Worm (Caenorhabditis elegans) whole organism, young adult: Measurements from ENCODE around the gene fah-1.

ENCODE experiments used
- attf-6 ChIP-seq: fragments of 200-800 bp; sonication (Bioruptor generic); IDR thresholded peaks from 2 replicates; pipeline ENCODE4 v1.3.6; 2022; ENCODE audit warnings: missing genetic modification reagents, missing genetic modification characterization, missing compliant biosample characterization
- cebp-2 ChIP-seq: fragments of 200-800 bp; sonication (Bioruptor generic); IDR thresholded peaks from 2 replicates; pipeline ENCODE4 v1.3.6; 2022; ENCODE audit warnings: missing genetic modification characterization, missing compliant biosample characterization
- ceh-58 ChIP-seq: fragments of 200-800 bp; sonication (Bioruptor generic); IDR thresholded peaks from 2 replicates; pipeline ENCODE4 v1.3.6; 2022; ENCODE audit warnings: missing genetic modification characterization, missing compliant biosample characterization
- die-1 ChIP-seq: sonication (generic microtip); optimal IDR thresholded peaks from 2 replicates; lab custom pipeline; 2016; ENCODE audit warnings: missing genotype, mild to moderate bottlenecking, missing genetic modification characterization, missing compliant biosample characterization
- let-526 ChIP-seq: fragments of 200-800 bp; sonication (Bioruptor generic); IDR thresholded peaks from 2 replicates; pipeline ENCODE4 v1.3.6; 2022; ENCODE audit warnings: missing genetic modification reagents, missing genetic modification characterization, missing compliant biosample characterization
- mes-4 ChIP-seq: sonication (generic microtip); optimal IDR thresholded peaks from 2 replicates; lab custom pipeline; 2016; ENCODE audit warnings: missing genotype, missing genetic modification characterization, missing compliant biosample characterization
- nfya-1 ChIP-seq: sonication (generic microtip); optimal IDR thresholded peaks from 2 replicates; lab custom pipeline; 2017; ENCODE audit warnings: antibody characterized with exemption, missing compliant biosample characterization, missing genetic modification characterization, borderline replicate concordance; ENCODE audit not compliant: insufficient read depth
- sptf-2 ChIP-seq: fragments of 200-800 bp; sonication (Bioruptor generic); optimal IDR thresholded peaks from 2 replicates; lab custom pipeline; 2018; ENCODE audit warnings: mild to moderate bottlenecking, missing genetic modification characterization, missing compliant biosample characterization
- ztf-3 ChIP-seq: fragments of 200-800 bp; sonication (Bioruptor generic); optimal IDR thresholded peaks from 2 replicates; lab custom pipeline; 2018; ENCODE audit warnings: mild to moderate bottlenecking, missing genetic modification characterization, missing compliant biosample characterization

DNA sequence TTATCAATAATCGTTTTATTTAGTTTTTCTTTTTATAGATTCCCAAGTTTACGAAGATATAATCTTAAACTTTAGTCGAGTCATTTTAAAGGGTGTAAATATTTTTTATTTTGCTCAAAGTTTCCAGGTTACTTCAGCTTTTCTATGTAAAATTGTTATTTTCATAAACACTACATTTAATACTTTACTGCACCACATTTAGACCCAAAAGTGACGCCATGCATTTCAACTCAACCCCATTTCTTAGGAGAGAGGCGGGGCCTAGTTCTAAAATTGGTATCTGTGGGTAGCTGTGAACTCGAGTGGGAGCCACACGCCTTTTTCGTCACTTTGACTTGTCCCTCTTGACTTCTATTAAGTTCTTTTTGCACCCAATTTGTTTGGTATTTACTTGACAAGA lies 36.1 kb downstream of the fah-1 start, which contains the start of gene T22E5.1:
- TF ChIP-seq sptf-2 (GFP tag; lab: Kevin White, UChicago), result no peak
- TF ChIP-seq nfya-1, result no peak
- no peak for TF ChIP-seq mes-4 (tag; lab: Kevin White, UChicago)
- no peak for TF ChIP-seq ceh-58 (GFP tag; lab: Robert Waterston, UW)
- TF ChIP-seq die-1 (tag; lab: Kevin White, UChicago), result no peak
- no peak for TF ChIP-seq let-526 (GFP tag; lab: Robert Waterston, UW)
- TF ChIP-seq ztf-3 (GFP tag; lab: Kevin White, UChicago), result no peak
- no peak for TF ChIP-seq attf-6 (GFP tag; lab: Robert Waterston, UW)
- TF ChIP-seq cebp-2 (GFP tag; lab: Robert Waterston, UW), result no peak
